Fruit fly (Drosophila melanogaster): Measurements from ENCODE around the gene CG2924.

The CG2924 gene

dm6 chrX:2294474-2295434, 24.2 kb upstream of the CG2924 start (continued):
- peak; percentile 29 for TF ChIP-seq dmrt11E (tag; optimal IDR thresholded peaks at IDR 0.05)
- no peak for TF ChIP-seq CG12155 (GFP tag; optimal IDR thresholded peaks at IDR 0.05)
- TF ChIP-seq cato (GFP tag; optimal IDR thresholded peaks at IDR 0.05; ENCODE audit: borderline replicate concordance): no peak
- TF ChIP-seq CG10274 (GFP tag; optimal IDR thresholded peaks at IDR 0.05): no peak
- no peak for TF ChIP-seq CG2199 (GFP tag; IDR thresholded peaks at IDR 0.05)
- TF ChIP-seq ewg (GFP tag; optimal IDR thresholded peaks at IDR 0.05): peak; percentile 11
- no peak for TF ChIP-seq oc (tag; optimal IDR thresholded peaks at IDR 0.05)
- TF ChIP-seq zfh2 (GFP tag; optimal IDR thresholded peaks at IDR 0.05): no peak
- TF ChIP-seq CG7372 (GFP tag; IDR thresholded peaks at IDR 0.05): no peak
- peak in 1 of 2 experiments; percentile 19 for TF ChIP-seq Hr78 (GFP tag; optimal IDR thresholded peaks at IDR 0.05)
- TF ChIP-seq CG4424 (GFP tag; optimal IDR thresholded peaks at IDR 0.05): no peak
- TF ChIP-seq CG8765 (GFP tag; IDR thresholded peaks at IDR 0.05): no peak
- TF ChIP-seq Blimp-1 (GFP tag; optimal IDR thresholded peaks at IDR 0.05): peak; percentile 2
- no peak for TF ChIP-seq CG3995 (GFP tag; optimal IDR thresholded peaks at IDR 0.05)
- no peak for TF ChIP-seq onecut (GFP tag; IDR thresholded peaks at IDR 0.05)
- TF ChIP-seq Scr (GFP tag; IDR thresholded peaks at IDR 0.05; ENCODE audit: partially characterized antibody): no peak
- TF ChIP-seq HLHmδ (GFP tag; optimal IDR thresholded peaks at IDR 0.05): no peak
- no peak for TF ChIP-seq otp (GFP tag; IDR thresholded peaks at IDR 0.05)
- no peak for TF ChIP-seq pb (GFP tag; optimal IDR thresholded peaks at IDR 0.05)
- no peak for TF ChIP-seq Mrtf (GFP tag; IDR thresholded peaks at IDR 0.05)
- TF ChIP-seq en (GFP tag; optimal IDR thresholded peaks at IDR 0.05): no peak
- no peak for TF ChIP-seq CG12219 (GFP tag; optimal IDR thresholded peaks at IDR 0.05)
- no peak for TF ChIP-seq CG10267 (tag; optimal IDR thresholded peaks at IDR 0.05)
- no peak for TF ChIP-seq CrebB (tag; optimal IDR thresholded peaks at IDR 0.05)
- TF ChIP-seq Fer1 (GFP tag; optimal IDR thresholded peaks at IDR 0.05): no peak
- no peak for TF ChIP-seq Gug (GFP tag; IDR thresholded peaks at IDR 0.05)
- no peak for TF ChIP-seq Ets65A (GFP tag)
- TF ChIP-seq croc (GFP tag; conservative IDR thresholded peaks at IDR 0.05): no peak
- peak in 1 of 2 experiments; percentile 24 for TF ChIP-seq dpn (GFP tag; optimal IDR thresholded peaks at IDR 0.05)
- no peak for TF ChIP-seq CG1647 (GFP tag; optimal IDR thresholded peaks at IDR 0.05)
- TF ChIP-seq gcm (GFP tag; optimal IDR thresholded peaks at IDR 0.05): no peak
- no peak for TF ChIP-seq Hr3 (GFP tag; optimal IDR thresholded peaks at IDR 0.05)
- TF ChIP-seq dysf (GFP tag; IDR thresholded peaks at IDR 0.05): no peak
- TF ChIP-seq CG18764 (GFP tag; optimal IDR thresholded peaks at IDR 0.05): no peak
- no peak for TF ChIP-seq wdn (GFP tag; IDR thresholded peaks at IDR 0.05)
- no peak for TF ChIP-seq p53 (GFP tag; optimal IDR thresholded peaks at IDR 0.05)
- TF ChIP-seq dimm (GFP tag; IDR thresholded peaks at IDR 0.05): 0 out of 2 replicates have a peak, but pooled peaks have one; percentile 35
- no peak for TF ChIP-seq Taf1 (GFP tag; IDR thresholded peaks at IDR 0.05)
- no peak for TF ChIP-seq CG11723 (GFP tag; optimal IDR thresholded peaks at IDR 0.05)
- TF ChIP-seq Tbp (GFP tag; optimal IDR thresholded peaks at IDR 0.05): no peak
- peak; percentile 15 for TF ChIP-seq org-1 (GFP tag; optimal IDR thresholded peaks at IDR 0.05)
- peak; percentile 1 for TF ChIP-seq CG15011 (GFP tag; optimal IDR thresholded peaks at IDR 0.05)
- TF ChIP-seq CG5180 (GFP tag; optimal IDR thresholded peaks at IDR 0.05): no peak
- TF ChIP-seq CG10209 (GFP tag; optimal IDR thresholded peaks at IDR 0.05): peak; percentile 20
- TF ChIP-seq CG10543 (GFP tag; optimal IDR thresholded peaks at IDR 0.05): peak; percentile 27
- TF ChIP-seq ab (GFP tag; optimal IDR thresholded peaks at IDR 0.05): no peak
- no peak for TF ChIP-seq B-H2 (GFP tag; optimal IDR thresholded peaks at IDR 0.05)
- TF ChIP-seq Ptx1 (GFP tag; IDR thresholded peaks at IDR 0.05): no peak
- no peak for TF ChIP-seq Max (GFP tag; optimal IDR thresholded peaks at IDR 0.05)

Data from whole organism, embryonic.